Worm (Caenorhabditis elegans) whole organism, L4 larva: ENCODE data around the gene hch-1.

ENCODE experiments used
- D1046.2 ChIP-seq: fragments of 200-800 bp; sonication (Bioruptor generic); IDR thresholded peaks from 2 replicates; pipeline ENCODE4 v1.3.6; 2022; ENCODE audit warnings: missing genetic modification characterization, missing compliant biosample characterization
- F26F4.8 ChIP-seq: fragments of 200-800 bp; sonication (Bioruptor generic); conservative IDR thresholded peaks from 2 replicates; pipeline ENCODE4 v1.3.6; 2022; ENCODE audit warnings: missing genetic modification characterization, missing compliant biosample characterization
- F37D6.2 ChIP-seq: sonication (generic microtip); optimal IDR thresholded peaks from 2 replicates; lab custom pipeline; 2016; ENCODE audit warnings: mild to moderate bottlenecking, missing genetic modification characterization, missing compliant biosample characterization
- ZK546.5 ChIP-seq, 2 experiments: sonication (generic microtip); optimal IDR thresholded peaks; 2 replicates each; lab custom pipeline; 2017; ENCODE audit warnings: missing biosample characterization in 2 of 2, missing genetic modification characterization in 2 of 2
- aha-1 ChIP-seq: fragments of 150-350 bp; peaks from one replicate; lab custom pipeline; 2014; ENCODE audit warnings: missing biosample characterization, missing genetic modification characterization
- aly-2 ChIP-seq: sonication (generic microtip); optimal IDR thresholded peaks from 2 replicates; lab custom pipeline; 2018; ENCODE audit warnings: missing biosample characterization, missing genetic modification characterization
- arid-1 ChIP-seq: fragments of 200-800 bp; sonication (Bioruptor generic); conservative IDR thresholded peaks from 2 replicates; pipeline ENCODE4 v1.3.6; 2022; ENCODE audit warnings: missing genetic modification reagents, missing genetic modification characterization, missing compliant biosample characterization
- daf-16 ChIP-seq, 3 experiments: sonication (generic microtip); optimal IDR thresholded peaks; 2 replicates each; lab custom pipeline; 2016 to 2017; ENCODE audit warnings: missing genetic modification characterization in 3 of 3, missing genetic modification reagents in 3 of 3, mild to moderate bottlenecking in 2 of 3, missing compliant biosample characterization in 2 of 3, missing biosample characterization in 1 of 3, moderate library complexity in 1 of 3
- dmd-6 ChIP-seq: fragments of 200-800 bp; sonication (Bioruptor generic); IDR thresholded peaks from 2 replicates; pipeline ENCODE4 v1.3.6; 2022; ENCODE audit warnings: missing genetic modification reagents, missing genetic modification characterization, missing compliant biosample characterization
- dmd-8 ChIP-seq: fragments of 200-800 bp; sonication (Bioruptor generic); IDR thresholded peaks from 2 replicates; pipeline ENCODE4 v1.3.6; 2022; ENCODE audit warnings: missing genetic modification characterization, missing compliant biosample characterization
- dve-1 ChIP-seq: sonication (generic microtip); optimal IDR thresholded peaks from 2 replicates; lab custom pipeline; 2017; ENCODE audit warnings: antibody characterized with exemption, mild to moderate bottlenecking, missing genetic modification characterization, missing compliant biosample characterization; ENCODE audit not compliant: insufficient read depth
- egl-27 ChIP-seq: sonication (generic microtip); optimal IDR thresholded peaks from 3 replicates; lab custom pipeline; 2017; ENCODE audit warnings: missing biosample characterization, missing genetic modification reagents, missing genetic modification characterization
- egl-43 ChIP-seq: fragments of 200-800 bp; sonication (Bioruptor generic); IDR thresholded peaks from 2 replicates; pipeline ENCODE4 v1.3.6; 2022; ENCODE audit warnings: missing genetic modification reagents, missing genetic modification characterization, missing compliant biosample characterization
- hlh-11 ChIP-seq: fragments of 200-800 bp; sonication (Bioruptor generic); optimal IDR thresholded peaks from 2 replicates; lab custom pipeline; 2018; ENCODE audit warnings: mild to moderate bottlenecking, missing genetic modification characterization, missing compliant biosample characterization
- hlh-30 ChIP-seq: sonication (generic microtip); optimal IDR thresholded peaks from 2 replicates; lab custom pipeline; 2017; ENCODE audit warnings: antibody characterized with exemption, mild to moderate bottlenecking, missing genetic modification characterization, missing compliant biosample characterization; ENCODE audit not compliant: insufficient read depth
- lim-7 ChIP-seq: fragments of 200-800 bp; sonication (Bioruptor generic); IDR thresholded peaks from 2 replicates; pipeline ENCODE4 v1.3.6; 2022; ENCODE audit warnings: missing genetic modification characterization, missing compliant biosample characterization
- madf-5 ChIP-seq, 2 experiments: fragments of 200-800 bp; sonication (Bioruptor generic); IDR thresholded peaks; 2 replicates each; pipeline ENCODE4 v1.3.6; 2022; ENCODE audit warnings: missing compliant biosample characterization in 2 of 2, missing genetic modification characterization in 2 of 2
- mes-2 ChIP-seq: sonication (generic microtip); optimal IDR thresholded peaks from 2 replicates; lab custom pipeline; 2016; ENCODE audit warnings: missing genotype, mild to moderate bottlenecking, missing genetic modification characterization, missing compliant biosample characterization; ENCODE audit not compliant: poor library complexity, severe bottlenecking
- mxl-3 ChIP-seq: fragments of 200-800 bp; sonication (Bioruptor generic); optimal IDR thresholded peaks from 2 replicates; lab custom pipeline; 2018; ENCODE audit warnings: mild to moderate bottlenecking, missing genetic modification characterization, missing compliant biosample characterization
- nhr-11 ChIP-seq: fragments of 150-350 bp; optimal IDR thresholded peaks from 2 replicates; lab custom pipeline; 2014; ENCODE audit warnings: missing biosample characterization, missing genetic modification characterization
- nhr-41 ChIP-seq: fragments of 200-800 bp; sonication (Bioruptor generic); IDR thresholded peaks from 2 replicates; pipeline ENCODE4 v1.3.6; 2022; ENCODE audit warnings: missing genetic modification reagents, missing genetic modification characterization, missing compliant biosample characterization
- pha-4 ChIP-seq, 2 experiments: fragments of 150-350 bp in 1 of 2; fragments of 200-800 bp in 1 of 2; sonication (Bioruptor generic) in 1 of 2; IDR thresholded peaks in 1 of 2; optimal IDR thresholded peaks in 1 of 2; 2 replicates each; pipeline versions ENCODE4 v1.3.6 to Lab custom; 2014 to 2022; ENCODE audit warnings: missing genetic modification characterization in 2 of 2, missing genetic modification reagents in 2 of 2, missing biosample characterization in 1 of 2, missing compliant biosample characterization in 1 of 2
- php-3 ChIP-seq: fragments of 200-800 bp; sonication (Bioruptor generic); IDR thresholded peaks from 2 replicates; pipeline ENCODE4 v1.3.6; 2022; ENCODE audit warnings: missing genetic modification reagents, missing genetic modification characterization, missing compliant biosample characterization
- snpc-1.2 ChIP-seq: fragments of 200-800 bp; sonication (Bioruptor generic); IDR thresholded peaks from 2 replicates; pipeline ENCODE4 v1.3.6; 2022; ENCODE audit warnings: missing genetic modification reagents, missing genetic modification characterization, missing compliant biosample characterization
- snpc-4 ChIP-seq: fragments of 150-350 bp; optimal IDR thresholded peaks from 2 replicates; lab custom pipeline; 2014; ENCODE audit warnings: missing biosample characterization, missing genetic modification characterization
- tra-1 ChIP-seq: fragments of 200-800 bp; sonication (Bioruptor generic); IDR thresholded peaks from 2 replicates; pipeline ENCODE4 v1.3.6; 2022; ENCODE audit warnings: missing genetic modification reagents, missing genetic modification characterization, missing compliant biosample characterization
- unc-62 ChIP-seq, 3 experiments: fragments of 150-350 bp in 1 of 3; sonication (generic microtip); optimal IDR thresholded peaks in 2 of 3; peaks in 1 of 3; 1 replicate in 1 of 3; 2 replicates in 2 of 3; lab custom pipeline; 2014 to 2017; ENCODE audit warnings: missing biosample characterization in 3 of 3, missing genetic modification characterization in 3 of 3, missing genetic modification reagents in 3 of 3, missing genotype in 1 of 3
- vab-7 ChIP-seq: fragments of 200-800 bp; sonication (Bioruptor generic); IDR thresholded peaks from 2 replicates; pipeline ENCODE4 v1.3.6; 2022; ENCODE audit warnings: missing genetic modification reagents, missing genetic modification characterization, missing compliant biosample characterization
- zfp-3 ChIP-seq: fragments of 200-800 bp; sonication (Bioruptor generic); conservative IDR thresholded peaks from 2 replicates; pipeline ENCODE4 v1.3.6; 2022; ENCODE audit warnings: missing genetic modification reagents, missing genetic modification characterization, missing compliant biosample characterization
- zip-2 ChIP-seq: fragments of 150-350 bp; optimal IDR thresholded peaks from 2 replicates; lab custom pipeline; 2014; ENCODE audit warnings: missing biosample characterization, missing genetic modification characterization

hch-1 gene

ce11 chrX:14684406-14684927, 15.3 kb downstream of the hch-1 start, which contains the start of gene csq-1:
Gene csq-1 (plus strand): TSS chrX:14684877.
- TF ChIP-seq vab-7 (GFP tag; lab: Robert Waterston, UW), result no peak
- TF ChIP-seq egl-27 (tag; lab: Kevin White, UChicago), result no peak
- TF ChIP-seq snpc-1.2 (GFP tag; lab: Robert Waterston, UW), result 0 out of 2 replicates have a peak, but pooled peaks have one; percentile 24
- peak in 1 of 2 experiments; percentile 34 for TF ChIP-seq daf-16 (GFP tag; optimal IDR thresholded peaks at IDR 0.05; lab: Kevin White, UChicago)
- TF ChIP-seq daf-16 (tag; optimal IDR thresholded peaks at IDR 0.05; lab: Kevin White, UChicago), result no peak
- TF ChIP-seq aha-1 (tag; lab: Kevin White, UChicago), result peak; percentile 68
- TF ChIP-seq F37D6.2, result no peak
- peak; percentile 24 for TF ChIP-seq hlh-11 (tag; lab: Kevin White, UChicago)
- TF ChIP-seq, all 104 proteins: peak for 4

ce11 chrX:14680474-14680873, 19.3 kb downstream of the hch-1 start:
- TF ChIP-seq snpc-4 (tag; lab: Kevin White, UChicago), result peak; percentile 52
- no peak for TF ChIP-seq tra-1 (GFP tag; lab: Robert Waterston, UW)
- no peak for TF ChIP-seq D1046.2 (GFP tag; lab: Robert Waterston, UW)

ce11 chrX:14678983-14679382, 20.8 kb downstream of the hch-1 start:
- TF ChIP-seq dmd-8 (GFP tag; lab: Robert Waterston, UW), result peak; percentile 71; the same call in 1 of the 2 replicates
- TF ChIP-seq F26F4.8 (GFP tag; lab: Robert Waterston, UW), result peak; percentile 66; the same call in 1 of the 2 replicates
- no peak for TF ChIP-seq nhr-11 (tag; lab: Kevin White, UChicago)
- no peak for TF ChIP-seq dve-1 (tag; lab: Kevin White, UChicago)
- peak; percentile 68; the same call in 1 of the 2 replicates for TF ChIP-seq lim-7
- peak; percentile 29 for TF ChIP-seq hlh-30 (tag; lab: Kevin White, UChicago)
- TF ChIP-seq snpc-1.2 (GFP tag; lab: Robert Waterston, UW), result peak; percentile 73
- TF ChIP-seq arid-1, result peak; percentile 73; the same call in 1 of the 2 replicates
- 0 out of 2 replicates have a peak, but pooled peaks have one; percentile 21 for TF ChIP-seq nhr-41
- TF ChIP-seq madf-5 (GFP tag; IDR thresholded peaks at IDR 0.05; lab: Robert Waterston, UW), result 0 out of 4 replicates have a peak, but pooled peaks of 1 of the 2 experiments have one; percentile 42
- peak; percentile 62; the same call in 1 of the 2 replicates for TF ChIP-seq egl-43
- TF ChIP-seq aly-2 (tag; lab: Kevin White, UChicago), result no peak
- TF ChIP-seq mxl-3 (GFP tag; lab: Kevin White, UChicago), result no peak
- no peak for TF ChIP-seq aha-1 (tag; lab: Kevin White, UChicago)
- peak; percentile 25 for TF ChIP-seq zip-2 (tag; lab: Kevin White, UChicago)
- TF ChIP-seq dmd-6 (GFP tag; lab: Robert Waterston, UW), result peak; percentile 33; the same call in 1 of the 2 replicates
- TF ChIP-seq zfp-3 (GFP tag; lab: Robert Waterston, UW), result peak; percentile 52; the same call in 1 of the 2 replicates
- 0 out of 2 replicates have a peak, but pooled peaks have one; percentile 8 for TF ChIP-seq tra-1 (GFP tag; lab: Robert Waterston, UW)
- no peak for TF ChIP-seq php-3
- TF ChIP-seq mes-2 (tag; lab: Kevin White, UChicago), result peak; percentile 64
- TF ChIP-seq daf-16 (GFP tag; optimal IDR thresholded peaks at IDR 0.05; lab: Kevin White, UChicago), result peak; percentile 9 to 47
- no peak for TF ChIP-seq daf-16 (tag; optimal IDR thresholded peaks at IDR 0.05; lab: Kevin White, UChicago)
- peak; percentile 81 for TF ChIP-seq pha-4 (GFP tag; IDR thresholded peaks at IDR 0.05; lab: Robert Waterston, UW)
- no peak for TF ChIP-seq pha-4 (tag; optimal IDR thresholded peaks at IDR 0.05; lab: Kevin White, UChicago)
- peak; percentile 54; the same call in 1 of the 2 replicates for TF ChIP-seq vab-7 (GFP tag; lab: Robert Waterston, UW)

- TF ChIP-seq dmd-6 (GFP tag; lab: Robert Waterston, UW) (no peak), nhr-11 (tag; lab: Kevin White, UChicago) (peak; percentile 33)
Measured at ce11 chrX:14674028-14674427, 25.7 kb downstream of the hch-1 start, which contains the start of gene slt-1. Gene slt-1 (plus strand): TSS chrX:14674328.

- no peak for TF ChIP-seq ZK546.5 (tag; optimal IDR thresholded peaks at IDR 0.05; lab: Kevin White, UChicago)
- peak in 1 of 2 experiments; percentile 55 for TF ChIP-seq unc-62 (GFP tag; optimal IDR thresholded peaks at IDR 0.05 in 1 of 2; lab: Kevin White, UChicago)
- TF ChIP-seq unc-62 (tag; optimal IDR thresholded peaks at IDR 0.05; lab: Kevin White, UChicago), result no peak
- TF ChIP-seq aha-1 (tag; lab: Kevin White, UChicago), result peak; percentile 87
Measured at ce11 chrX:14671300-14671699, 28.5 kb downstream of the hch-1 start.
